Worm (Caenorhabditis elegans): Measurements from ENCODE around the gene math-44.

DNA sequence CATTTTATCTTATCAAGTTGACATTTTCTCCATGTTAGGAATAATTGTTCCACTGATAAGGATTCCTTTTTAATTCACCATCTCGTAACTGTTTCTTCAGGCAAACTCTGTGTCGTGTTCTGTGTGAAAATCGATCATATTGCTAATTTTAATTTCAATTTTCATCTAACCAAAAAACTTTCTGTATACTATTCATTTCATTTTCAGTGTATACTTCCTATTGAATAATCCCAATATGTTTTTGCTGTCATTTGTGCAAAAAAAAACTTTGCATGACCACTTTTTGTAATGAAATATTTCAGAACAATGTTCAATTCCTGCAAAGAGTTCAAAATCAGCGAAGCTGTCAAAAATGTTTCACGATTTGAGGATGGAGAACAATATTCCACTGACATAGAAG lies 2.1 kb upstream of the math-44 start, which contains the start of gene Y16E11A.4:
- no peak for TF ChIP-seq unc-98 (GFP tag; IDR thresholded peaks at IDR 0.05)
- TF ChIP-seq nhr-77 (tag; optimal IDR thresholded peaks at IDR 0.05), result no peak
- TF ChIP-seq efl-1 (optimal IDR thresholded peaks at IDR 0.05), result no peak
- TF ChIP-seq efl-1 (GFP tag; optimal IDR thresholded peaks at IDR 0.05 in 1 of 2), result no peak
- TF ChIP-seq ceh-8 (GFP tag; optimal IDR thresholded peaks at IDR 0.05), result no peak
- TF ChIP-seq nhr-84 (tag; optimal IDR thresholded peaks at IDR 0.05), result no peak
- TF ChIP-seq pag-3 (tag; optimal IDR thresholded peaks at IDR 0.05; ENCODE audit: borderline replicate concordance, insufficient read depth), result no peak
- no peak for TF ChIP-seq lin-15B (tag; optimal IDR thresholded peaks at IDR 0.05)
- no peak for TF ChIP-seq elt-2 (tag; optimal IDR thresholded peaks at IDR 0.05)
- no peak for TF ChIP-seq aly-2 (tag; optimal IDR thresholded peaks at IDR 0.05)
- no peak for TF ChIP-seq jun-1 (tag; optimal IDR thresholded peaks at IDR 0.05)
- TF ChIP-seq nhr-20 (tag; optimal IDR thresholded peaks at IDR 0.05), result no peak
- TF ChIP-seq nhr-12 (tag; optimal IDR thresholded peaks at IDR 0.05), result no peak
- TF ChIP-seq nhr-237 (tag; optimal IDR thresholded peaks at IDR 0.05), result no peak
- TF ChIP-seq ces-1 (GFP tag; optimal IDR thresholded peaks at IDR 0.05), result no peak

All from whole organism, L1 larva.